ENCODE assay signal across 4 fruit fly cellular contexts in the genomic region with DNA sequence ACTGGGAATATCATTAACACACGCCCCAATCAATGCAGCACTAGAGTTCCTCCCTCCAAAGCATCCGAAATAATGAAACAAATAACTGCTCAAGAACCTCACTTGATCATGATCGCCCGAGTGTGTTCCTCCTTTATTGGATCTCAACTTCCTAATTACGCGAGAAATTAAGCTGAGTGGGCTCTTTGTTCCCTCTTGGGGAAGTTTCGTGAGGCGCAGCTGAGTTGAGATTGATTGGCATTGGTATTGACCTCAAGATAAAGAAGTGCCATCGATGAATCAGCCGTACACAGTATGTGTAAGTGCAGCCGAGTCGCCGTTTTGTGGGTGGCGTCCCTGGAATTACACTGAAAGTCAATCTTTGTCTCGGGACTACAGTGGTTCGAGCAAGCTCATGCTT.
TF ChIP-seq lines count a peak whose summit lies in the region.

No protein-coding gene starts in this region.

TF ChIP-seq in whole organism, adult, 20 proteins besides CTCF, POLR2A, EP300 and RAD21:
- no peak for TF ChIP-seq Hr96 (GFP tag; optimal IDR thresholded peaks at IDR 0.05; lab: Kevin White, UChicago)
- no peak for TF ChIP-seq Clk (GFP tag; optimal IDR thresholded peaks at IDR 0.05; lab: Kevin White, UChicago)
- TF ChIP-seq tj (GFP tag; optimal IDR thresholded peaks at IDR 0.05; lab: Kevin White, UChicago): peak; percentile 57
- TF ChIP-seq CG7045 (GFP tag; optimal IDR thresholded peaks at IDR 0.05; lab: Kevin White, UChicago): no peak
- TF ChIP-seq Mnt (GFP tag; optimal IDR thresholded peaks at IDR 0.05; lab: Kevin White, UChicago): no peak

TF ChIP-seq in whole organism, prepupa, 60 proteins besides CTCF, POLR2A, EP300 and RAD21:
- TF ChIP-seq Sox14 (GFP tag; optimal IDR thresholded peaks at IDR 0.05; lab: Kevin White, UChicago) (peak; percentile 22), dac (GFP tag; optimal IDR thresholded peaks at IDR 0.05; lab: Kevin White, UChicago) (no peak), svp (GFP tag; lab: Kevin White, UChicago) (peak; percentile 95), CG6163 (GFP tag; IDR thresholded peaks at IDR 0.05; lab: Robert Waterston, UW) (0 out of 3 replicates have a peak, but pooled peaks have one; percentile 3)

TF ChIP-seq in whole organism, pupa, 21 proteins besides CTCF, POLR2A, EP300 and RAD21:
- no peak for TF ChIP-seq CG12605 (GFP tag; IDR thresholded peaks at IDR 0.05; lab: Robert Waterston, UW)
- peak; percentile 65 for TF ChIP-seq EcR (GFP tag; optimal IDR thresholded peaks at IDR 0.05; lab: Kevin White, UChicago)

TF ChIP-seq in whole organism, wandering third instar larva, 38 proteins besides CTCF, POLR2A, EP300 and RAD21:
- TF ChIP-seq h (GFP tag; optimal IDR thresholded peaks at IDR 0.05; lab: Kevin White, UChicago) (no peak), Dfd (GFP tag; optimal IDR thresholded peaks at IDR 0.05; lab: Kevin White, UChicago) (no peak), Rel (GFP tag; optimal IDR thresholded peaks at IDR 0.05; lab: Kevin White, UChicago) (no peak), Rel (tag; optimal IDR thresholded peaks at IDR 0.05; lab: Kevin White, UChicago) (peak; percentile 64), woc (GFP tag; optimal IDR thresholded peaks at IDR 0.05; lab: Kevin White, UChicago) (no peak)
TF ChIP-seq in whole organism, wandering third instar larva: peak in this region for 1.
